Worm (Caenorhabditis elegans): ENCODE data around the gene Y53G8AR.6.

DNA sequence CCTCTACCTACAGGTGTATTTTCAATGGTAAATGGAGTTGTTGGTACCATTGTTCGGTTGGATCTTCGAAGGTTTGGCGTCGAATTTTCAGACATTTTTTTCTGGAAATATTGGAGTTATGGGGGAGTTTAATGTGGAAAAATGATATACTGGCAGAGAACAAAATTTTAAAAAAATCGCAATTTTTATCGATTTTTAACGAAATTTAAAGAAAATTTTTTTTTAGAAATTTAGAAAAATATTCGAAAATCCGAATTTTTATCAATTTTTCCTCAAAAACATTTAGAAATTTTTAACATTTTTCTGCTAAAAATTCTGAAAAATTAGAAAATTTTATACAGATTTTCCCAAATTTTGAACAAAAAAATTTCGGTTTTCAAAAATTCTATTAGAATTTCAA is 15.9 kb upstream of the Y53G8AR.6 start, which contains the start of gene Y53G8AM.8:
- TF ChIP-seq T22C8.4 (GFP tag; IDR thresholded peaks at IDR 0.05) (no peak), ztf-29 (GFP tag; IDR thresholded peaks at IDR 0.05) (no peak), ref-1 (GFP tag; conservative IDR thresholded peaks at IDR 0.05) (no peak)
